Worm (Caenorhabditis elegans) whole organism, late embryonic: Measurements from ENCODE around the gene ins-8.

Experiments used
- ama-1 ChIP-seq: fragments of 150-350 bp; optimal IDR thresholded peaks from 2 replicates; lab custom pipeline; 2014
- ceh-18 ChIP-seq: sonication (generic microtip); optimal IDR thresholded peaks from 2 replicates; lab custom pipeline; 2016; ENCODE audit warnings: missing genetic modification characterization, missing compliant biosample characterization
- dmd-4 ChIP-seq: sonication (generic microtip); optimal IDR thresholded peaks from 2 replicates; lab custom pipeline; 2016; ENCODE audit warnings: borderline replicate concordance, missing genetic modification characterization, missing compliant biosample characterization
- dve-1 ChIP-seq: sonication (generic microtip); optimal IDR thresholded peaks from 2 replicates; lab custom pipeline; 2017; ENCODE audit warnings: antibody characterized with exemption, mild to moderate bottlenecking, missing genetic modification characterization, missing compliant biosample characterization
- nfya-1 ChIP-seq: sonication (generic microtip); optimal IDR thresholded peaks from 2 replicates; lab custom pipeline; 2017; ENCODE audit warnings: missing genetic modification characterization, mild to moderate bottlenecking, missing compliant biosample characterization, antibody characterized with exemption, moderate library complexity
- odd-2 ChIP-seq: sonication (generic microtip); optimal IDR thresholded peaks from 2 replicates; lab custom pipeline; 2017; ENCODE audit warnings: antibody characterized with exemption, mild to moderate bottlenecking, missing genetic modification characterization, missing compliant biosample characterization
- tbx-2 ChIP-seq: sonication (generic microtip); optimal IDR thresholded peaks from 2 replicates; lab custom pipeline; 2016; ENCODE audit warnings: missing genetic modification characterization, missing compliant biosample characterization
- ztf-16 ChIP-seq: sonication (generic microtip); optimal IDR thresholded peaks from 2 replicates; lab custom pipeline; 2017; ENCODE audit warnings: missing genetic modification characterization, missing compliant biosample characterization

DNA sequence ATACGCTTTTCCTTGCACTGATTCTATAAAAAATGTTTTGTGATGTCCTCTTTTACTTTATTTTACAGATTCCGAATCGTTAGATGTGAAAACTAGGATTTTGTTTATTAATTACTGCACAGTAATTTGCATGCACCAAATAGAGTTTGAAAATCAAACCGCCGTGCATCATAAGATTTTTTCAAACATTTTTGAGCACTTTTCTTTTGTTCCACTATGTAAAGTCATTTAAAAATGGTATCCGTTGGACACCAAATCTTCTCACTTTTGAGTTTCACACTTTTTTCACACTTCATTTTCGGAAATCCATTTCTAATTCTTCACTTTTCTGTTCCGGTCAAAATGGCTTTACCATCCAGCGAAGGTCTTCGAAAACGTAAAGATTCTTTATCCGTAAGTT lies 37.6 kb downstream of the ins-8 start, which contains the start of gene degl-2:
- TF ChIP-seq odd-2 (tag; lab: Kevin White, UChicago) (no peak), dve-1 (no peak), nfya-1 (tag; lab: Kevin White, UChicago) (no peak), dmd-4 (tag; lab: Kevin White, UChicago) (no peak), ama-1 (no peak), ztf-16 (no peak), tbx-2 (no peak), ceh-18 (tag; lab: Kevin White, UChicago) (no peak)
